Fruit fly (Drosophila melanogaster) whole organism, embryonic: ENCODE measurements around the gene nst.

Experiments used
- Ada2b ChIP-seq: fragments of 200-800 bp; sonication (Bioruptor generic); IDR thresholded peaks from 2 replicates; pipeline ENCODE4 v1.3.6; 2022; ENCODE audit warnings: missing biosample characterization, missing genetic modification characterization
- Aef1 ChIP-seq: fragments of 200-800 bp; sonication (Bioruptor generic); IDR thresholded peaks from 3 replicates; pipeline ENCODE4 v1.3.6; 2022; ENCODE audit warnings: missing biosample characterization, missing genetic modification characterization
- Antp ChIP-seq: fragments of 200-800 bp; sonication (Bioruptor generic); optimal IDR thresholded peaks from 3 replicates; lab custom pipeline; 2016; ENCODE audit warnings: missing biosample characterization, missing genetic modification characterization
- Bgb ChIP-seq: fragments of 200-800 bp; sonication (Bioruptor generic); IDR thresholded peaks from 2 replicates; pipeline ENCODE4 v1.3.6; 2022; ENCODE audit warnings: missing biosample characterization, missing genetic modification characterization; ENCODE audit not compliant: partially characterized antibody
- CG1024 ChIP-seq: fragments of 200-800 bp; sonication (Bioruptor generic); IDR thresholded peaks from 2 replicates; pipeline ENCODE4 v1.3.6; 2022; ENCODE audit warnings: missing biosample characterization, missing genetic modification characterization
- CG11247 ChIP-seq: fragments of 200-800 bp; sonication (Bioruptor generic); IDR thresholded peaks from 2 replicates; pipeline ENCODE4 v1.3.6; 2022; ENCODE audit warnings: missing biosample characterization, missing genetic modification characterization
- CG11696 ChIP-seq: fragments of 200-800 bp; sonication (Bioruptor generic); IDR thresholded peaks from 2 replicates; pipeline ENCODE4 v1.3.6; 2022; ENCODE audit warnings: missing biosample characterization, missing genetic modification characterization
- CG13624 ChIP-seq: fragments of 200-800 bp; sonication (Bioruptor generic); optimal IDR thresholded peaks from 2 replicates; lab custom pipeline; 2016; ENCODE audit warnings: missing biosample characterization, missing genetic modification characterization
- CG13894 ChIP-seq: fragments of 200-800 bp; sonication (Bioruptor generic); optimal IDR thresholded peaks from 3 replicates; lab custom pipeline; 2018; ENCODE audit warnings: missing biosample characterization, mild to moderate bottlenecking, missing genetic modification characterization, moderate library complexity
- CG3065 ChIP-seq: fragments of 200-800 bp; sonication (Bioruptor generic); optimal IDR thresholded peaks from 2 replicates; lab custom pipeline; 2016; ENCODE audit warnings: missing biosample characterization, missing genetic modification characterization
- CG3281 ChIP-seq: fragments of 200-800 bp; sonication (Bioruptor generic); optimal IDR thresholded peaks from 3 replicates; lab custom pipeline; 2017; ENCODE audit warnings: missing biosample characterization, mild to moderate bottlenecking, missing genetic modification characterization
- CG34376 ChIP-seq: fragments of 200-800 bp; sonication (Bioruptor generic); optimal IDR thresholded peaks from 2 replicates; lab custom pipeline; 2018; ENCODE audit warnings: missing biosample characterization, mild to moderate bottlenecking, missing genetic modification characterization
- CG3726 ChIP-seq: fragments of 200-800 bp; sonication (Bioruptor generic); IDR thresholded peaks from 3 replicates; pipeline ENCODE4, ENCODE4 v1.3.6; 2022; ENCODE audit warnings: missing biosample characterization, missing genetic modification characterization
- CG6175 ChIP-seq: fragments of 200-800 bp; sonication (Bioruptor generic); IDR thresholded peaks from 3 replicates; pipeline ENCODE4 v1.3.6; 2022; ENCODE audit warnings: missing biosample characterization, missing genetic modification characterization
- CG6765 ChIP-seq: fragments of 200-800 bp; sonication (Bioruptor generic); optimal IDR thresholded peaks from 3 replicates; lab custom pipeline; 2017; ENCODE audit warnings: missing biosample characterization, mild to moderate bottlenecking, missing genetic modification characterization
- CG7271 ChIP-seq: fragments of 200-800 bp; sonication (Bioruptor generic); optimal IDR thresholded peaks from 2 replicates; lab custom pipeline; 2018; ENCODE audit warnings: missing biosample characterization, mild to moderate bottlenecking, missing genetic modification characterization, moderate library complexity
- CG7357 ChIP-seq: fragments of 200-800 bp; sonication (Bioruptor generic); IDR thresholded peaks from 3 replicates; pipeline ENCODE4 v1.3.6; 2022; ENCODE audit warnings: missing biosample characterization, missing genetic modification characterization
- CG8089 ChIP-seq: fragments of 200-800 bp; sonication (Bioruptor generic); optimal IDR thresholded peaks from 3 replicates; lab custom pipeline; 2016; ENCODE audit warnings: missing biosample characterization, missing genetic modification characterization
- CG8478 ChIP-seq: fragments of >200 bp; optimal IDR thresholded peaks from 2 replicates; lab custom pipeline; 2018
- CG8944 ChIP-seq: fragments of 200-800 bp; sonication (Bioruptor generic); optimal IDR thresholded peaks from 3 replicates; lab custom pipeline; 2016; ENCODE audit warnings: missing biosample characterization, missing genetic modification characterization
- CG9797 ChIP-seq: fragments of 200-800 bp; sonication (Bioruptor generic); optimal IDR thresholded peaks from 3 replicates; lab custom pipeline; 2018; ENCODE audit warnings: missing biosample characterization, mild to moderate bottlenecking, missing genetic modification characterization
- Camta ChIP-seq: fragments of 200-800 bp; sonication (Bioruptor generic); optimal IDR thresholded peaks from 2 replicates; lab custom pipeline; 2016; ENCODE audit warnings: missing biosample characterization, missing genetic modification characterization
- CrebB ChIP-seq: fragments of 200-800 bp; sonication (Bioruptor generic); optimal IDR thresholded peaks from 3 replicates; lab custom pipeline; 2018; ENCODE audit warnings: missing biosample characterization, mild to moderate bottlenecking, missing genetic modification characterization
- D19A ChIP-seq: fragments of 200-800 bp; optimal IDR thresholded peaks from 3 replicates; lab custom pipeline; 2019; ENCODE audit warnings: missing biosample characterization, mild to moderate bottlenecking, missing genetic modification characterization, moderate library complexity
- ERR ChIP-seq: fragments of 200-800 bp; sonication (Bioruptor generic); optimal IDR thresholded peaks from 2 replicates; lab custom pipeline; 2016; ENCODE audit warnings: missing biosample characterization, missing genetic modification characterization
- Eip74EF ChIP-seq, 2 experiments: fragments of 200-800 bp in 1 of 2; fragments of >200 bp in 1 of 2; sonication (Bioruptor generic) in 1 of 2; optimal IDR thresholded peaks; 2 replicates each; lab custom pipeline; 2017 to 2019; ENCODE audit warnings: missing biosample characterization in 2 of 2, missing genetic modification characterization in 2 of 2, mild to moderate bottlenecking in 1 of 2, moderate library complexity in 1 of 2
- Elba2 ChIP-seq: fragments of 200-800 bp; sonication (Bioruptor generic); optimal IDR thresholded peaks from 3 replicates; lab custom pipeline; 2016; ENCODE audit warnings: missing biosample characterization, missing genetic modification characterization
- HHEX ChIP-seq: fragments of 200-800 bp; sonication (Bioruptor generic); optimal IDR thresholded peaks from 3 replicates; lab custom pipeline; 2017; ENCODE audit warnings: missing biosample characterization, mild to moderate bottlenecking, missing genetic modification characterization, missing genetic modification reagents
- HLH3B ChIP-seq: fragments of 200-800 bp; sonication (Bioruptor generic); IDR thresholded peaks from 2 replicates; pipeline ENCODE4 v1.3.6; 2022; ENCODE audit warnings: missing biosample characterization, missing genetic modification characterization
- Hr39 ChIP-seq: fragments of >200 bp; optimal IDR thresholded peaks from 2 replicates; lab custom pipeline; 2017
- Max ChIP-seq: fragments of 200-800 bp; sonication (Bioruptor generic); optimal IDR thresholded peaks from 2 replicates; lab custom pipeline; 2016; ENCODE audit warnings: missing biosample characterization, mild to moderate bottlenecking, missing genetic modification characterization
- Mrtf ChIP-seq: fragments of 200-800 bp; sonication (Bioruptor generic); IDR thresholded peaks from 3 replicates; pipeline ENCODE4 v1.3.6; 2022; ENCODE audit warnings: missing biosample characterization, missing genetic modification characterization
- Oaz ChIP-seq: fragments of 200-800 bp; sonication (Bioruptor generic); IDR thresholded peaks from 2 replicates; pipeline ENCODE4 v1.3.6; 2022; ENCODE audit warnings: missing biosample characterization, missing genetic modification characterization
- Pdp1 ChIP-seq, 2 experiments: fragments of 200-800 bp; sonication (Bioruptor generic); optimal IDR thresholded peaks; 3 replicates each; lab custom pipeline; 2016; ENCODE audit warnings: missing biosample characterization in 2 of 2, missing genetic modification characterization in 2 of 2, mild to moderate bottlenecking in 1 of 2, moderate library complexity in 1 of 2
- Rfx ChIP-seq: fragments of 200-800 bp; sonication (Bioruptor generic); IDR thresholded peaks from 2 replicates; pipeline ENCODE4 v1.3.6; 2022; ENCODE audit warnings: missing biosample characterization, missing genetic modification characterization
- Side ChIP-seq: fragments of 200-800 bp; sonication (Bioruptor generic); optimal IDR thresholded peaks from 2 replicates; lab custom pipeline; 2016; ENCODE audit warnings: missing biosample characterization, missing genetic modification characterization
- Six4 ChIP-seq: fragments of 200-800 bp; sonication (Bioruptor generic); optimal IDR thresholded peaks from 2 replicates; lab custom pipeline; 2016; ENCODE audit warnings: missing biosample characterization, missing genetic modification characterization
- btn ChIP-seq: fragments of 200-800 bp; sonication (Bioruptor generic); optimal IDR thresholded peaks from 2 replicates; lab custom pipeline; 2016; ENCODE audit warnings: missing biosample characterization, missing genetic modification characterization
- cad ChIP-seq: fragments of >200 bp; optimal IDR thresholded peaks from 2 replicates; lab custom pipeline; 2017; ENCODE audit warnings: missing biosample characterization, missing genetic modification characterization
- crol ChIP-seq: fragments of 200-800 bp; sonication (Bioruptor generic); IDR thresholded peaks from 2 replicates; pipeline ENCODE4 v1.3.6; 2022; ENCODE audit warnings: missing biosample characterization, missing genetic modification characterization
- dati ChIP-seq: fragments of 200-800 bp; sonication (Bioruptor generic); IDR thresholded peaks from 2 replicates; pipeline ENCODE4 v1.3.6; 2022; ENCODE audit warnings: missing biosample characterization, missing genetic modification characterization
- ewg ChIP-seq: fragments of 200-800 bp; sonication (Bioruptor generic); optimal IDR thresholded peaks from 3 replicates; lab custom pipeline; 2017; ENCODE audit warnings: mild to moderate bottlenecking, missing biosample characterization, missing genetic modification reagents, missing genetic modification characterization
- exex ChIP-seq: fragments of 200-800 bp; sonication (Bioruptor generic); optimal IDR thresholded peaks from 4 replicates; lab custom pipeline; 2018; ENCODE audit warnings: missing biosample characterization, mild to moderate bottlenecking, missing genetic modification characterization, moderate library complexity
- fd3F ChIP-seq: fragments of 200-800 bp; sonication (Bioruptor generic); optimal IDR thresholded peaks from 2 replicates; lab custom pipeline; 2018; ENCODE audit warnings: missing biosample characterization, mild to moderate bottlenecking, missing genetic modification characterization, moderate library complexity
- gt ChIP-seq: fragments of 200-800 bp; sonication (Bioruptor generic); IDR thresholded peaks from 2 replicates; pipeline ENCODE4 v1.3.6; 2022; ENCODE audit warnings: missing biosample characterization, missing genetic modification characterization
- maf-S ChIP-seq: fragments of 200-800 bp; sonication (Bioruptor generic); optimal IDR thresholded peaks from 2 replicates; lab custom pipeline; 2016; ENCODE audit warnings: missing biosample characterization, missing genetic modification characterization
- nom ChIP-seq: fragments of 200-800 bp; sonication (Bioruptor generic); optimal IDR thresholded peaks from 2 replicates; lab custom pipeline; 2017; ENCODE audit warnings: missing biosample characterization, missing genetic modification characterization, mild to moderate bottlenecking, moderate library complexity, missing genetic modification reagents
- schlank ChIP-seq: fragments of 200-800 bp; sonication (Bioruptor generic); optimal IDR thresholded peaks from 2 replicates; lab custom pipeline; 2018; ENCODE audit warnings: missing biosample characterization, mild to moderate bottlenecking, missing genetic modification characterization
- sd ChIP-seq: fragments of 200-800 bp; sonication (Bioruptor generic); optimal IDR thresholded peaks from 3 replicates; lab custom pipeline; 2018; ENCODE audit warnings: missing biosample characterization, mild to moderate bottlenecking, missing genetic modification characterization, moderate library complexity
- sens-2 ChIP-seq: fragments of 200-800 bp; sonication (Bioruptor generic); IDR thresholded peaks from 2 replicates; pipeline ENCODE4 v1.3.6; 2022; ENCODE audit warnings: missing biosample characterization, missing genetic modification characterization
- sug ChIP-seq: fragments of 200-800 bp; optimal IDR thresholded peaks from 2 replicates; lab custom pipeline; 2019; ENCODE audit warnings: missing biosample characterization, mild to moderate bottlenecking, missing genetic modification characterization, moderate library complexity
- tup ChIP-seq: fragments of 200-800 bp; sonication (Bioruptor generic); optimal IDR thresholded peaks from 2 replicates; lab custom pipeline; 2016; ENCODE audit warnings: missing biosample characterization, mild to moderate bottlenecking, missing genetic modification characterization, moderate library complexity
- zfh2 ChIP-seq: fragments of 200-800 bp; sonication (Bioruptor generic); optimal IDR thresholded peaks from 2 replicates; lab custom pipeline; 2016; ENCODE audit warnings: missing biosample characterization, missing genetic modification characterization

nst gene

dm6 chr3L:12572366-12572765, 42.4 kb upstream of the nst start, which contains the start of gene sowah (continued):
- TF ChIP-seq sug (tag; lab: Kevin White, UChicago) = peak; percentile 55
- TF ChIP-seq crol = no peak
- peak; percentile 25; the same call in 1 of the 2 replicates for TF ChIP-seq Bgb (GFP tag; lab: Robert Waterston, UW)
- TF ChIP-seq CG11247 (GFP tag; lab: Robert Waterston, UW) = peak; percentile 7; the same call in 1 of the 2 replicates
- TF ChIP-seq Aef1 = peak; percentile 60
- TF ChIP-seq CG3726 (GFP tag; lab: Robert Waterston, UW) = no peak
- no peak for TF ChIP-seq HHEX (GFP tag; lab: Kevin White, UChicago)
- no peak for TF ChIP-seq gt (GFP tag; lab: Robert Waterston, UW)
- peak; percentile 32 for TF ChIP-seq zfh2 (GFP tag; lab: Kevin White, UChicago)
- peak; percentile 47 for TF ChIP-seq CG13894 (tag; lab: Kevin White, UChicago)
- TF ChIP-seq CG6765 (GFP tag; lab: Kevin White, UChicago) = no peak
- TF ChIP-seq schlank = no peak
- TF ChIP-seq Antp (GFP tag; lab: Kevin White, UChicago) = peak; percentile 27
- peak; percentile 7; the same call in 1 of the 2 replicates for TF ChIP-seq HLH3B (GFP tag; lab: Robert Waterston, UW)
- TF ChIP-seq CG7357 (GFP tag; lab: Robert Waterston, UW) = no peak
- TF ChIP-seq CG3281 = peak; percentile 71
- TF ChIP-seq ewg (GFP tag; lab: Kevin White, UChicago) = peak; percentile 65
- no peak for TF ChIP-seq nom (GFP tag; lab: Kevin White, UChicago)
- TF ChIP-seq CG9797 = peak; percentile 18
- no peak for TF ChIP-seq tup (GFP tag; lab: Kevin White, UChicago)
- peak; percentile 60 for TF ChIP-seq Max (GFP tag; lab: Kevin White, UChicago)
- TF ChIP-seq CG7271 (tag; lab: Kevin White, UChicago) = peak; percentile 42
- TF ChIP-seq Mrtf (GFP tag; lab: Robert Waterston, UW) = no peak
- no peak for TF ChIP-seq cad
- TF ChIP-seq Oaz (GFP tag; lab: Robert Waterston, UW) = no peak
- TF ChIP-seq CG11696 = no peak
- TF ChIP-seq CG8089 = peak; percentile 61
- TF ChIP-seq CG6175 = no peak
- TF ChIP-seq Six4 (GFP tag; lab: Kevin White, UChicago) = no peak
- peak; percentile 40 to 44 for TF ChIP-seq Pdp1 (GFP tag; optimal IDR thresholded peaks at IDR 0.05; lab: Kevin White, UChicago)
- peak; percentile 87 for TF ChIP-seq sd
- peak; percentile 27 for TF ChIP-seq CG8944 (GFP tag; lab: Kevin White, UChicago)
- TF ChIP-seq Hr39 = no peak
- TF ChIP-seq exex (tag; lab: Kevin White, UChicago) = no peak
- peak; percentile 29 for TF ChIP-seq maf-S (GFP tag; lab: Kevin White, UChicago)
- no peak for TF ChIP-seq CrebB
- no peak for TF ChIP-seq CG8478 (lab: Kevin White, UChicago)
- TF ChIP-seq CG3065 = peak; percentile 42
- no peak for TF ChIP-seq Camta (GFP tag; lab: Kevin White, UChicago)
- TF ChIP-seq Eip74EF (GFP tag; optimal IDR thresholded peaks at IDR 0.05; lab: Kevin White, UChicago) = no peak
- no peak for TF ChIP-seq sens-2 (GFP tag; lab: Robert Waterston, UW)
- peak; percentile 33 for TF ChIP-seq D19A (tag; lab: Kevin White, UChicago)
- TF ChIP-seq Rfx (GFP tag; lab: Robert Waterston, UW) = peak; percentile 67; the same call in 1 of the 2 replicates
- TF ChIP-seq ERR (GFP tag; lab: Kevin White, UChicago) = peak; percentile 18
- TF ChIP-seq fd3F (GFP tag; lab: Kevin White, UChicago) = no peak
- peak; percentile 21 for TF ChIP-seq Elba2 (GFP tag; lab: Kevin White, UChicago)
- TF ChIP-seq Side (GFP tag; lab: Kevin White, UChicago) = peak; percentile 36
- TF ChIP-seq dati (GFP tag; lab: Robert Waterston, UW) = no peak
- TF ChIP-seq CG1024 (GFP tag; lab: Robert Waterston, UW) = peak; percentile 55
- TF ChIP-seq btn (GFP tag; lab: Kevin White, UChicago) = no peak
- TF ChIP-seq CG13624 (GFP tag; lab: Kevin White, UChicago) = peak; percentile 52
- no peak for TF ChIP-seq CG34376
- TF ChIP-seq Ada2b (GFP tag; lab: Robert Waterston, UW) = 0 out of 2 replicates have a peak, but pooled peaks have one; percentile 8
